Worm (Caenorhabditis elegans): ENCODE data around the gene C02B4.3.

The C02B4.3 gene

DNA sequence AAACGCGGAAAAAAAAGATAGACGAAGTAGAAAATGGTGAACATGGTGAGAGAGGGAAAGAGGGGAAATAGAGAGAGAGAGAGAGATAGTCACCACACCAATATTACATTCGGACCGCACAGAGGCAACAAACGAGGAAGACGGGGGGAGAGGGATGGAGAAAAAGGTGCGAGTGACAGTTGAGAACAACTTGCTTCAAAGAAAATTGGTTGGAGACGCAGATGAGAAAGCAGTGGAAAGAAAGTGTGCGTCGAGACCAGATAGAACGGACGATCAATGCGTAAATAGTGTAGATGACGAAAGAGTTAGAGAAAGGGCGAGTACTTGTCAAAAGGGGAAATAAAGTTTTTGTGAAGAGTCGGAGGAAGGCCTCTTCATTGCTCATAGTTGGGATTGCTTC lies 10.7 kb upstream of the C02B4.3 start:
- TF ChIP-seq nhr-28 (tag; optimal IDR thresholded peaks at IDR 0.05), result no peak
- TF ChIP-seq hlh-4 (tag; optimal IDR thresholded peaks at IDR 0.05), result no peak
- TF ChIP-seq jun-1 (tag; optimal IDR thresholded peaks at IDR 0.05), result peak; percentile 78
- no peak for TF ChIP-seq lin-39 (tag; optimal IDR thresholded peaks at IDR 0.05)
- peak; percentile 92 for TF ChIP-seq nhr-85 (tag)
- TF ChIP-seq nhr-77 (tag; optimal IDR thresholded peaks at IDR 0.05), result peak; percentile 60
- peak; percentile 94 for TF ChIP-seq snu-23 (GFP tag; optimal IDR thresholded peaks at IDR 0.05)
- TF ChIP-seq ceh-63 (GFP tag; optimal IDR thresholded peaks at IDR 0.05), result no peak
- peak; percentile 34 for TF ChIP-seq snpc-4 (tag; optimal IDR thresholded peaks at IDR 0.05)
- peak; percentile 25 for TF ChIP-seq lir-3 (tag; optimal IDR thresholded peaks at IDR 0.05; ENCODE audit: poor library complexity)
- TF ChIP-seq fos-1 (tag; optimal IDR thresholded peaks at IDR 0.05), result peak; percentile 34
- no peak for TF ChIP-seq C04F5.9 (tag; optimal IDR thresholded peaks at IDR 0.05)
- peak; percentile 81 for TF ChIP-seq nhr-237 (tag; optimal IDR thresholded peaks at IDR 0.05)
- TF ChIP-seq zip-4 (GFP tag; optimal IDR thresholded peaks at IDR 0.05), result peak; percentile 21
- peak; percentile 86 for TF ChIP-seq egl-13 (tag; optimal IDR thresholded peaks at IDR 0.05)
- peak; percentile 84 for TF ChIP-seq skn-1 (tag; optimal IDR thresholded peaks at IDR 0.05)
- TF ChIP-seq mef-2 (tag; optimal IDR thresholded peaks at IDR 0.05), result peak; percentile 17
- TF ChIP-seq C34B4.2 (tag; optimal IDR thresholded peaks at IDR 0.05), result no peak
- peak; percentile 18 for TF ChIP-seq nhr-11 (tag; optimal IDR thresholded peaks at IDR 0.05)
- TF ChIP-seq tbx-2 (tag; optimal IDR thresholded peaks at IDR 0.05), result peak; percentile 88
- no peak for TF ChIP-seq mab-9 (GFP tag; IDR thresholded peaks at IDR 0.05)
- TF ChIP-seq pqm-1 (tag; optimal IDR thresholded peaks at IDR 0.05), result no peak
- no peak for TF ChIP-seq ztf-11 (tag; optimal IDR thresholded peaks at IDR 0.05)
- TF ChIP-seq fkh-4 (tag; optimal IDR thresholded peaks at IDR 0.05; ENCODE audit: borderline replicate concordance), result no peak
- no peak for TF ChIP-seq ets-5 (GFP tag; IDR thresholded peaks at IDR 0.05)
- no peak for TF ChIP-seq vab-15 (tag; optimal IDR thresholded peaks at IDR 0.05)
- TF ChIP-seq ztf-4 (tag; optimal IDR thresholded peaks at IDR 0.05), result peak; percentile 69
- TF ChIP-seq zag-1 (tag; optimal IDR thresholded peaks at IDR 0.05), result no peak
- no peak for TF ChIP-seq sptf-1 (tag; optimal IDR thresholded peaks at IDR 0.05)
- peak; percentile 62 for TF ChIP-seq xbp-1 (tag; optimal IDR thresholded peaks at IDR 0.05)
- TF ChIP-seq isw-1 (GFP tag; IDR thresholded peaks at IDR 0.05), result peak; percentile 57
- peak; percentile 47 to 76 for TF ChIP-seq efl-1 (optimal IDR thresholded peaks at IDR 0.05)
- peak in 1 of 2 experiments; percentile 92 for TF ChIP-seq efl-1 (GFP tag; optimal IDR thresholded peaks at IDR 0.05 in 1 of 2)
- peak; percentile 56 to 68 for TF ChIP-seq lin-35 (GFP tag; optimal IDR thresholded peaks at IDR 0.05)
- no peak for TF ChIP-seq grh-1 (GFP tag; IDR thresholded peaks at IDR 0.05)
- TF ChIP-seq pag-3 (tag; optimal IDR thresholded peaks at IDR 0.05; ENCODE audit: borderline replicate concordance, insufficient read depth), result no peak
- TF ChIP-seq lin-14 (GFP tag; optimal IDR thresholded peaks at IDR 0.05), result peak; percentile 97
- TF ChIP-seq nhr-84 (tag; optimal IDR thresholded peaks at IDR 0.05), result no peak
- no peak for TF ChIP-seq ceh-8 (GFP tag; optimal IDR thresholded peaks at IDR 0.05)
- TF ChIP-seq lsy-2 (tag; optimal IDR thresholded peaks at IDR 0.05), result peak; percentile 44 to 78
- peak; percentile 77 for TF ChIP-seq nhr-90 (tag; optimal IDR thresholded peaks at IDR 0.05; ENCODE audit: poor library complexity)
- TF ChIP-seq unc-130 (tag; optimal IDR thresholded peaks at IDR 0.05), result no peak
- no peak for TF ChIP-seq hlh-17 (GFP tag; optimal IDR thresholded peaks at IDR 0.05; ENCODE audit: borderline replicate concordance)
- peak; percentile 90 for TF ChIP-seq swsn-7 (tag; optimal IDR thresholded peaks at IDR 0.05)
- TF ChIP-seq nhr-71 (tag; optimal IDR thresholded peaks at IDR 0.05), result peak; percentile 93
- TF ChIP-seq unc-98 (GFP tag; IDR thresholded peaks at IDR 0.05), result no peak
- TF ChIP-seq nhr-20 (tag; optimal IDR thresholded peaks at IDR 0.05), result peak; percentile 93
- TF ChIP-seq nhr-19 (GFP tag; conservative IDR thresholded peaks at IDR 0.05), result peak; percentile 61
- peak; percentile 68 to 84 (median 71) for TF ChIP-seq ceh-82 (tag; optimal IDR thresholded peaks at IDR 0.05)
- TF ChIP-seq elt-3 (tag; optimal IDR thresholded peaks at IDR 0.05), result peak in 2 of 6 experiments; percentile 31 to 63
- TF ChIP-seq nhr-76 (tag; optimal IDR thresholded peaks at IDR 0.05), result no peak
- no peak for TF ChIP-seq hpl-2 (GFP tag; optimal IDR thresholded peaks at IDR 0.05)
- no peak for TF ChIP-seq alr-1 (tag; optimal IDR thresholded peaks at IDR 0.05; ENCODE audit: borderline replicate concordance)
